Worm (Caenorhabditis elegans): ENCODE results near the gene srh-265.

DNA sequence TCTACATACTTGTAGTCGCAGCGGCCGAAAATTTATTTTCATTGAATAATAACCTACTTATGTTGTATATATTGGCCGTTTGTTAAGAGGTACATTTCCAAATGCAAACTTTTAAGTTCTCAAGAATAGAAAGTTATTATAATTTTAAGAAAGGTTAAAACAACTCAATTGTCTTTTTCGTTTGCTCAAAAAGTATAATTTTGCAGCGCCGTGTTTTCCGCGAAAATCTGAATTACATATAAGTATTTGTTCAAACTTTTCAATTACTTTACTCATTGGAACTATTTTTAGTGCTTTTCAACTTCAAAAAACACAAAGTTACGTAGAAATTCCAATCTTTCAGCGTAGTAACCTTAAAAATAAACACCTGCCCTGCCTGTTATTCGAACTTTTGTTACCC lies 29.4 kb downstream of the srh-265 start, which contains the start of gene srh-239:
- TF ChIP-seq ztf-3 (GFP tag; optimal IDR thresholded peaks at IDR 0.05) (no peak), zim-3 (tag; optimal IDR thresholded peaks at IDR 0.05) (no peak), B0019.2 (GFP tag; conservative IDR thresholded peaks at IDR 0.05) (no peak), ztf-22 (GFP tag; optimal IDR thresholded peaks at IDR 0.05) (no peak), ceh-27 (GFP tag; optimal IDR thresholded peaks at IDR 0.05) (no peak), zfh-2 (GFP tag; conservative IDR thresholded peaks at IDR 0.05) (no peak), sptf-2 (GFP tag; optimal IDR thresholded peaks at IDR 0.05) (no peak), nfya-1 (tag; optimal IDR thresholded peaks at IDR 0.05; ENCODE audit: borderline replicate concordance, insufficient read depth) (no peak), madf-3 (GFP tag; IDR thresholded peaks at IDR 0.05) (no peak), Y53G8AR.9 (GFP tag; conservative IDR thresholded peaks at IDR 0.05) (no peak), let-526 (GFP tag; IDR thresholded peaks at IDR 0.05) (no peak)
